Worm (Caenorhabditis elegans) whole organism, midembryonic: Measurements from ENCODE around the gene Y47D3A.14.

Experiments
- T22C8.4 ChIP-seq: fragments of 200-800 bp; sonication (Bioruptor generic); IDR thresholded peaks from 2 replicates; pipeline ENCODE4 v1.3.6; 2022; ENCODE audit warnings: missing genetic modification characterization, missing compliant biosample characterization
- cog-1 ChIP-seq: sonication (generic microtip); optimal IDR thresholded peaks from 2 replicates; lab custom pipeline; 2016; ENCODE audit warnings: missing genetic modification characterization, missing compliant biosample characterization
- flt-1 ChIP-seq: fragments of 200-800 bp; sonication (Bioruptor generic); IDR thresholded peaks from 2 replicates; pipeline ENCODE4 v1.3.6; 2022; ENCODE audit warnings: missing genetic modification characterization, missing compliant biosample characterization
- ref-1 ChIP-seq: fragments of 200-800 bp; sonication (Bioruptor generic); conservative IDR thresholded peaks from 2 replicates; pipeline ENCODE4 v1.3.6; 2022; ENCODE audit warnings: missing genetic modification reagents, missing genetic modification characterization, missing compliant biosample characterization
- tab-1 ChIP-seq: fragments of 200-800 bp; sonication (Bioruptor generic); IDR thresholded peaks from 2 replicates; pipeline ENCODE4 v1.3.6; 2022; ENCODE audit warnings: missing genetic modification characterization, missing compliant biosample characterization

ce11 chrIII:11248897-11249296, 12.2 kb upstream of the Y47D3A.14 start:
- TF ChIP-seq T22C8.4 (GFP tag; lab: Robert Waterston, UW) (no peak), flt-1 (GFP tag; lab: Robert Waterston, UW) (no peak), tab-1 (GFP tag; lab: Robert Waterston, UW) (no peak), cog-1 (tag; lab: Kevin White, UChicago) (no peak), ref-1 (no peak)
